Worm (Caenorhabditis elegans) whole organism, L1 larva: Measurements from ENCODE around the gene cebp-1.

ENCODE experiments used
- C04F5.9 ChIP-seq: sonication (generic microtip); optimal IDR thresholded peaks from 2 replicates; lab custom pipeline; 2016; ENCODE audit warnings: missing genetic modification characterization, missing compliant biosample characterization
- C16A3.4 ChIP-seq: fragments of 150-350 bp; optimal IDR thresholded peaks from 2 replicates; lab custom pipeline; 2014; ENCODE audit warnings: missing biosample characterization, missing genetic modification characterization
- F16B12.6 ChIP-seq: fragments of 150-350 bp; optimal IDR thresholded peaks from 2 replicates; lab custom pipeline; 2014; ENCODE audit warnings: missing biosample characterization, missing genetic modification characterization
- Y116A8C.19 ChIP-seq: sonication (generic microtip); optimal IDR thresholded peaks from 2 replicates; lab custom pipeline; 2016; ENCODE audit warnings: missing compliant biosample characterization, missing genetic modification characterization, borderline replicate concordance
- aha-1 ChIP-seq: fragments of 150-350 bp; optimal IDR thresholded peaks from 2 replicates; lab custom pipeline; 2014; ENCODE audit warnings: missing biosample characterization, missing genetic modification characterization
- alr-1 ChIP-seq: fragments of 200-800 bp; sonication (Bioruptor generic); optimal IDR thresholded peaks from 2 replicates; lab custom pipeline; 2018; ENCODE audit warnings: borderline replicate concordance, mild to moderate bottlenecking, missing genetic modification characterization, missing compliant biosample characterization
- ama-1 ChIP-seq: fragments of 150-350 bp; optimal IDR thresholded peaks from 2 replicates; lab custom pipeline; 2014
- blmp-1 ChIP-seq: fragments of 150-350 bp; optimal IDR thresholded peaks from 2 replicates; lab custom pipeline; 2014; ENCODE audit warnings: missing biosample characterization, missing genetic modification characterization
- ceh-63 ChIP-seq: fragments of 200-800 bp; sonication (Bioruptor generic); optimal IDR thresholded peaks from 2 replicates; lab custom pipeline; 2018; ENCODE audit warnings: mild to moderate bottlenecking, missing genetic modification characterization, missing compliant biosample characterization
- ceh-82 ChIP-seq, 3 experiments: fragments of 150-350 bp in 1 of 3; sonication (generic microtip) in 2 of 3; optimal IDR thresholded peaks; 2 replicates each; lab custom pipeline; 2014 to 2017; ENCODE audit warnings: missing biosample characterization in 3 of 3, missing genetic modification characterization in 3 of 3
- ces-1 ChIP-seq: fragments of 150-350 bp; optimal IDR thresholded peaks from 2 replicates; lab custom pipeline; 2014; ENCODE audit warnings: missing biosample characterization, missing genetic modification reagents, missing genetic modification characterization
- efl-1 ChIP-seq, 4 experiments: fragments of 150-350 bp; optimal IDR thresholded peaks in 3 of 4; peaks in 1 of 4; 1 replicate in 1 of 4; 2 replicates in 3 of 4; lab custom pipeline; 2014; ENCODE audit warnings: missing biosample characterization in 2 of 4, missing genetic modification characterization in 2 of 4, missing genetic modification reagents in 2 of 4
- efl-3 ChIP-seq: fragments of 200-800 bp; sonication (Bioruptor generic); optimal IDR thresholded peaks from 2 replicates; lab custom pipeline; 2018; ENCODE audit warnings: mild to moderate bottlenecking, missing genetic modification characterization, missing compliant biosample characterization
- elt-2 ChIP-seq: sonication (generic microtip); optimal IDR thresholded peaks from 2 replicates; lab custom pipeline; 2016; ENCODE audit warnings: missing genetic modification characterization, mild to moderate bottlenecking, inconsistent platforms, missing compliant biosample characterization, missing genetic modification reagents
- elt-3 ChIP-seq, 6 experiments: fragments of 150-350 bp in 1 of 6; sonication (generic microtip); optimal IDR thresholded peaks; 2 replicates each; lab custom pipeline; 2017 to 2018; ENCODE audit warnings: missing biosample characterization in 6 of 6, missing genetic modification characterization in 6 of 6, inconsistent platforms in 1 of 6
- hlh-17 ChIP-seq: fragments of 200-800 bp; sonication (Bioruptor generic); optimal IDR thresholded peaks from 2 replicates; lab custom pipeline; 2018; ENCODE audit warnings: missing genetic modification characterization, mild to moderate bottlenecking, missing compliant biosample characterization, moderate library complexity, borderline replicate concordance
- hlh-4 ChIP-seq: sonication (generic microtip); optimal IDR thresholded peaks from 2 replicates; lab custom pipeline; 2016; ENCODE audit warnings: mild to moderate bottlenecking, missing genetic modification characterization, missing compliant biosample characterization
- irx-1 ChIP-seq: sonication (generic microtip); optimal IDR thresholded peaks from 2 replicates; lab custom pipeline; 2016; ENCODE audit warnings: missing genetic modification characterization, missing compliant biosample characterization
- lin-14 ChIP-seq: fragments of 200-800 bp; sonication (Bioruptor generic); optimal IDR thresholded peaks from 2 replicates; lab custom pipeline; 2018; ENCODE audit warnings: mild to moderate bottlenecking, missing genetic modification characterization, moderate library complexity, missing compliant biosample characterization
- lin-35 ChIP-seq, 2 experiments: fragments of 150-350 bp; optimal IDR thresholded peaks; 2 replicates each; lab custom pipeline; 2014; ENCODE audit warnings: missing biosample characterization in 2 of 2, missing genetic modification characterization in 2 of 2, missing genetic modification reagents in 2 of 2
- lir-3 ChIP-seq: sonication (generic microtip); optimal IDR thresholded peaks from 2 replicates; lab custom pipeline; 2016; ENCODE audit warnings: mild to moderate bottlenecking, missing genetic modification characterization, moderate library complexity, missing compliant biosample characterization; ENCODE audit not compliant: poor library complexity
- lsy-2 ChIP-seq, 2 experiments: fragments of 150-350 bp; optimal IDR thresholded peaks; 2 replicates each; lab custom pipeline; 2014; ENCODE audit warnings: missing biosample characterization in 2 of 2, missing genetic modification characterization in 2 of 2
- mab-9 ChIP-seq: fragments of 200-800 bp; sonication (Bioruptor generic); IDR thresholded peaks from 2 replicates; pipeline ENCODE4 v1.3.6; 2022; ENCODE audit warnings: missing genetic modification reagents, missing genetic modification characterization, missing compliant biosample characterization
- mef-2 ChIP-seq: fragments of 150-350 bp; optimal IDR thresholded peaks from 2 replicates; lab custom pipeline; 2014; ENCODE audit warnings: missing biosample characterization, missing genetic modification characterization
- mep-1 ChIP-seq: fragments of 150-350 bp; optimal IDR thresholded peaks from 2 replicates; lab custom pipeline; 2014; ENCODE audit warnings: missing biosample characterization, missing genetic modification characterization
- nhr-12 ChIP-seq: sonication (generic microtip); optimal IDR thresholded peaks from 2 replicates; lab custom pipeline; 2017; ENCODE audit warnings: missing biosample characterization, missing genetic modification characterization
- nhr-28 ChIP-seq: fragments of 150-350 bp; optimal IDR thresholded peaks from 2 replicates; lab custom pipeline; 2014; ENCODE audit warnings: missing biosample characterization, missing genetic modification characterization
- nhr-47 ChIP-seq: sonication (generic microtip); optimal IDR thresholded peaks from 2 replicates; lab custom pipeline; 2016; ENCODE audit warnings: mild to moderate bottlenecking, missing genetic modification characterization, moderate library complexity, missing compliant biosample characterization
- nhr-71 ChIP-seq: sonication (generic microtip); optimal IDR thresholded peaks from 2 replicates; lab custom pipeline; 2016; ENCODE audit warnings: mild to moderate bottlenecking, missing genetic modification characterization, moderate library complexity, missing compliant biosample characterization
- nhr-85 ChIP-seq: sonication (generic microtip); peaks from one replicate; lab custom pipeline; 2016; ENCODE audit warnings: missing genetic modification characterization, inconsistent platforms, missing compliant biosample characterization
- nhr-90 ChIP-seq: sonication (generic microtip); optimal IDR thresholded peaks from 2 replicates; lab custom pipeline; 2016; ENCODE audit warnings: mild to moderate bottlenecking, missing genetic modification characterization, missing compliant biosample characterization; ENCODE audit not compliant: poor library complexity
- pqm-1 ChIP-seq: sonication (generic microtip); optimal IDR thresholded peaks from 3 replicates; lab custom pipeline; 2017; ENCODE audit warnings: missing biosample characterization, missing genetic modification characterization
- rnt-1 ChIP-seq: sonication (generic microtip); optimal IDR thresholded peaks from 2 replicates; lab custom pipeline; 2016; ENCODE audit warnings: mild to moderate bottlenecking, missing genetic modification characterization, moderate library complexity, missing compliant biosample characterization
- skn-1 ChIP-seq: fragments of 150-350 bp; optimal IDR thresholded peaks from 2 replicates; lab custom pipeline; 2014; ENCODE audit warnings: missing biosample characterization, missing genetic modification characterization
- snu-23 ChIP-seq: sonication (generic microtip); optimal IDR thresholded peaks from 2 replicates; lab custom pipeline; 2016; ENCODE audit warnings: missing genetic modification characterization, missing compliant biosample characterization
- sup-37 ChIP-seq: fragments of 200-800 bp; sonication (Bioruptor generic); optimal IDR thresholded peaks from 2 replicates; lab custom pipeline; 2018; ENCODE audit warnings: mild to moderate bottlenecking, missing genetic modification characterization, missing compliant biosample characterization
- unc-30 ChIP-seq: sonication (generic microtip); optimal IDR thresholded peaks from 2 replicates; lab custom pipeline; 2017; ENCODE audit warnings: missing biosample characterization, missing genetic modification characterization
- unc-62 ChIP-seq: fragments of 150-350 bp; optimal IDR thresholded peaks from 2 replicates; lab custom pipeline; 2014; ENCODE audit warnings: missing biosample characterization, missing genetic modification reagents, missing genetic modification characterization
- unc-86 ChIP-seq: sonication (generic microtip); optimal IDR thresholded peaks from 2 replicates; lab custom pipeline; 2016; ENCODE audit warnings: missing genetic modification characterization, missing compliant biosample characterization
- unc-98 ChIP-seq: fragments of 200-800 bp; sonication (Bioruptor generic); IDR thresholded peaks from 2 replicates; pipeline ENCODE4 v1.3.6; 2022; ENCODE audit warnings: missing genetic modification characterization, missing compliant biosample characterization
- vab-15 ChIP-seq: sonication (generic microtip); optimal IDR thresholded peaks from 2 replicates; lab custom pipeline; 2017; ENCODE audit warnings: missing genotype, mild to moderate bottlenecking, missing genetic modification characterization, missing compliant biosample characterization
- xbp-1 ChIP-seq: sonication (generic microtip); optimal IDR thresholded peaks from 2 replicates; lab custom pipeline; 2016; ENCODE audit warnings: missing genetic modification characterization, missing compliant biosample characterization
- ztf-11 ChIP-seq, 2 experiments: sonication (generic microtip); optimal IDR thresholded peaks; 2 replicates each; lab custom pipeline; 2016 to 2017; ENCODE audit warnings: missing genetic modification characterization in 2 of 2, missing biosample characterization in 1 of 2, missing compliant biosample characterization in 1 of 2

cebp-1 gene

ce11 chrX:1499499-1499898, 45.8 kb upstream of the cebp-1 start:
- no peak for TF ChIP-seq unc-30
- no peak for TF ChIP-seq mab-9 (GFP tag; lab: Robert Waterston, UW)
- TF ChIP-seq snu-23 (GFP tag; lab: Kevin White, UChicago): peak; percentile 8
- peak; percentile 30 for TF ChIP-seq rnt-1 (tag; lab: Kevin White, UChicago)
- no peak for TF ChIP-seq vab-15 (tag; lab: Kevin White, UChicago)
- TF ChIP-seq efl-3 (GFP tag; lab: Kevin White, UChicago): no peak
- no peak for TF ChIP-seq nhr-28 (tag; lab: Kevin White, UChicago)
- no peak for TF ChIP-seq elt-3 (tag; optimal IDR thresholded peaks at IDR 0.05; lab: Kevin White, UChicago)
- TF ChIP-seq F16B12.6 (tag; lab: Kevin White, UChicago): peak; percentile 53
- TF ChIP-seq mef-2 (tag; lab: Kevin White, UChicago): no peak
- no peak for TF ChIP-seq nhr-90
- TF ChIP-seq unc-98 (GFP tag; lab: Robert Waterston, UW): no peak
- no peak for TF ChIP-seq ama-1 (lab: Kevin White, UChicago)
- no peak for TF ChIP-seq lsy-2 (tag; optimal IDR thresholded peaks at IDR 0.05; lab: Kevin White, UChicago)
- no peak for TF ChIP-seq C04F5.9 (tag; lab: Kevin White, UChicago)
- peak; percentile 94 for TF ChIP-seq blmp-1 (tag; lab: Kevin White, UChicago)
- TF ChIP-seq sup-37 (GFP tag; lab: Kevin White, UChicago): no peak
- no peak for TF ChIP-seq pqm-1 (tag; lab: Kevin White, UChicago)
- no peak for TF ChIP-seq Y116A8C.19

- no peak for TF ChIP-seq hlh-4 (tag; lab: Kevin White, UChicago)
Observed at ce11 chrX:1497581-1497980, 43.9 kb upstream of the cebp-1 start, which contains the start of gene F09E10.6. Gene F09E10.6, minus strand, starts transcription at chrX:1497681.

ce11 chrX:1495980-1496379, 42.3 kb upstream of the cebp-1 start:
- TF ChIP-seq efl-1 (optimal IDR thresholded peaks at IDR 0.05; lab: Kevin White, UChicago) (no peak), efl-1 (GFP tag; optimal IDR thresholded peaks at IDR 0.05 in 1 of 2; lab: Kevin White, UChicago) (no peak), nhr-85 (no peak), blmp-1 (tag; lab: Kevin White, UChicago) (no peak), hlh-17 (no peak), nhr-71 (tag; lab: Kevin White, UChicago) (no peak), ztf-11 (tag; optimal IDR thresholded peaks at IDR 0.05; lab: Kevin White, UChicago) (no peak), ces-1 (GFP tag; lab: Kevin White, UChicago) (no peak), Y116A8C.19 (no peak)

ce11 chrX:1494256-1494655, 40.6 kb upstream of the cebp-1 start, which contains the start of gene F09E10.5:
Gene F09E10.5, minus strand, starts transcription at chrX:1494356.
- no peak for TF ChIP-seq unc-62 (GFP tag; lab: Kevin White, UChicago)
- no peak for TF ChIP-seq C04F5.9 (tag; lab: Kevin White, UChicago)
- no peak for TF ChIP-seq alr-1 (tag; lab: Kevin White, UChicago)
- TF ChIP-seq mep-1 (tag; lab: Kevin White, UChicago): no peak
- TF ChIP-seq xbp-1 (tag; lab: Kevin White, UChicago): no peak
- TF ChIP-seq unc-86 (tag; lab: Kevin White, UChicago): no peak
- no peak for TF ChIP-seq lir-3
- no peak for TF ChIP-seq lsy-2 (tag; optimal IDR thresholded peaks at IDR 0.05; lab: Kevin White, UChicago)
- no peak for TF ChIP-seq nhr-47

ce11 chrX:1492174-1492573, 38.5 kb upstream of the cebp-1 start:
- peak; percentile 51 for TF ChIP-seq snu-23 (GFP tag; lab: Kevin White, UChicago)
- TF ChIP-seq unc-86 (tag; lab: Kevin White, UChicago): no peak
- no peak for TF ChIP-seq aha-1 (tag; lab: Kevin White, UChicago)
- no peak for TF ChIP-seq ama-1 (lab: Kevin White, UChicago)
- no peak for TF ChIP-seq C16A3.4 (tag; lab: Kevin White, UChicago)
- no peak for TF ChIP-seq elt-2 (tag; lab: Kevin White, UChicago)
- TF ChIP-seq skn-1 (tag; lab: Kevin White, UChicago): peak; percentile 23
- TF ChIP-seq mep-1 (tag; lab: Kevin White, UChicago): no peak
- no peak for TF ChIP-seq Y116A8C.19
- peak; percentile 13 for TF ChIP-seq rnt-1 (tag; lab: Kevin White, UChicago)
- TF ChIP-seq F16B12.6 (tag; lab: Kevin White, UChicago): no peak
- peak in 1 of 3 experiments; percentile 3 for TF ChIP-seq ceh-82 (tag; optimal IDR thresholded peaks at IDR 0.05; lab: Kevin White, UChicago)
- peak; percentile 7 for TF ChIP-seq nhr-71 (tag; lab: Kevin White, UChicago)
- TF ChIP-seq irx-1: peak; percentile 3
- no peak for TF ChIP-seq ceh-63 (GFP tag; lab: Kevin White, UChicago)
- peak in 1 of 2 experiments; percentile 4 for TF ChIP-seq lin-35 (GFP tag; optimal IDR thresholded peaks at IDR 0.05; lab: Kevin White, UChicago)
- peak; percentile 58 for TF ChIP-seq nhr-47
- peak; percentile 39 for TF ChIP-seq nhr-90
- no peak for TF ChIP-seq efl-1 (optimal IDR thresholded peaks at IDR 0.05; lab: Kevin White, UChicago)
- peak in 1 of 2 experiments; percentile 27 for TF ChIP-seq efl-1 (GFP tag; optimal IDR thresholded peaks at IDR 0.05 in 1 of 2; lab: Kevin White, UChicago)
- TF ChIP-seq lin-14 (GFP tag; lab: Kevin White, UChicago): no peak
- TF ChIP-seq nhr-12: no peak
